Worm (Caenorhabditis elegans) whole organism, young adult: ENCODE data around the gene ZK177.11.

Source experiments
- B0336.3 ChIP-seq: fragments of 200-800 bp; sonication (Bioruptor generic); IDR thresholded peaks from 2 replicates; pipeline ENCODE4 v1.3.6; 2022; ENCODE audit warnings: missing genetic modification characterization, missing compliant biosample characterization
- D2030.7 ChIP-seq: fragments of 200-800 bp; sonication (Bioruptor generic); IDR thresholded peaks from 2 replicates; pipeline ENCODE4 v1.3.6; 2022; ENCODE audit warnings: missing genetic modification reagents, missing genetic modification characterization, missing compliant biosample characterization
- F22D6.2 ChIP-seq: sonication (generic microtip); optimal IDR thresholded peaks from 2 replicates; lab custom pipeline; 2016; ENCODE audit warnings: mild to moderate bottlenecking, missing genetic modification characterization, missing compliant biosample characterization
- F33H1.4 ChIP-seq: fragments of 200-800 bp; sonication (Bioruptor generic); IDR thresholded peaks from 2 replicates; pipeline ENCODE4 v1.3.6; 2022; ENCODE audit warnings: missing genetic modification reagents, missing genetic modification characterization, missing compliant biosample characterization
- F57A8.1 ChIP-seq: fragments of 200-800 bp; sonication (Bioruptor generic); optimal IDR thresholded peaks from 2 replicates; lab custom pipeline; 2018; ENCODE audit warnings: mild to moderate bottlenecking, missing genetic modification characterization, moderate library complexity, missing compliant biosample characterization
- T26A5.8 ChIP-seq: sonication (generic microtip); optimal IDR thresholded peaks from 2 replicates; lab custom pipeline; 2016; ENCODE audit warnings: missing genetic modification characterization, missing compliant biosample characterization
- attf-5 ChIP-seq: fragments of 200-800 bp; sonication (Bioruptor generic); optimal IDR thresholded peaks from 2 replicates; lab custom pipeline; 2018; ENCODE audit warnings: mild to moderate bottlenecking, missing genetic modification characterization, missing compliant biosample characterization
- cebp-2 ChIP-seq: fragments of 200-800 bp; sonication (Bioruptor generic); IDR thresholded peaks from 2 replicates; pipeline ENCODE4 v1.3.6; 2022; ENCODE audit warnings: missing genetic modification characterization, missing compliant biosample characterization
- ceh-100 ChIP-seq: fragments of 200-800 bp; sonication (Bioruptor generic); IDR thresholded peaks from 2 replicates; pipeline ENCODE4 v1.3.6; 2022; ENCODE audit warnings: missing genetic modification reagents, missing genetic modification characterization, missing compliant biosample characterization
- ceh-91 ChIP-seq: fragments of 200-800 bp; sonication (Bioruptor generic); IDR thresholded peaks from 2 replicates; pipeline ENCODE4 v1.3.6; 2022; ENCODE audit warnings: missing genetic modification reagents, missing genetic modification characterization, missing compliant biosample characterization
- dpff-1 ChIP-seq: sonication (generic microtip); optimal IDR thresholded peaks from 2 replicates; lab custom pipeline; 2017; ENCODE audit warnings: mild to moderate bottlenecking, missing genetic modification characterization, missing compliant biosample characterization
- efl-1 ChIP-seq: fragments of 150-350 bp; optimal IDR thresholded peaks from 2 replicates; lab custom pipeline; 2014; ENCODE audit warnings: missing biosample characterization, missing genetic modification reagents, missing genetic modification characterization
- egl-18 ChIP-seq: fragments of 200-800 bp; sonication (Bioruptor generic); IDR thresholded peaks from 2 replicates; pipeline ENCODE4 v1.3.6; 2022; ENCODE audit warnings: missing genetic modification reagents, missing genetic modification characterization, missing compliant biosample characterization
- ets-4 ChIP-seq: fragments of 200-800 bp; sonication (Bioruptor generic); optimal IDR thresholded peaks from 2 replicates; lab custom pipeline; 2018; ENCODE audit warnings: mild to moderate bottlenecking, missing genetic modification characterization, missing compliant biosample characterization
- fkh-3 ChIP-seq: sonication (generic microtip); optimal IDR thresholded peaks from 2 replicates; lab custom pipeline; 2016; ENCODE audit warnings: mild to moderate bottlenecking, missing genetic modification characterization, missing compliant biosample characterization
- hmg-1.2 ChIP-seq: fragments of 200-800 bp; sonication (Bioruptor generic); IDR thresholded peaks from 2 replicates; pipeline ENCODE4 v1.3.6; 2022; ENCODE audit warnings: missing genetic modification reagents, missing genetic modification characterization, missing compliant biosample characterization
- hsf-1 ChIP-seq: fragments of 200-800 bp; sonication (Bioruptor generic); IDR thresholded peaks from 2 replicates; pipeline ENCODE4 v1.3.6; 2022; ENCODE audit warnings: missing genetic modification reagents, missing genetic modification characterization, missing compliant biosample characterization
- let-526 ChIP-seq: fragments of 200-800 bp; sonication (Bioruptor generic); IDR thresholded peaks from 2 replicates; pipeline ENCODE4 v1.3.6; 2022; ENCODE audit warnings: missing genetic modification reagents, missing genetic modification characterization, missing compliant biosample characterization
- lin-35 ChIP-seq, 3 experiments: fragments of 150-350 bp in 2 of 3; sonication (generic microtip) in 1 of 3; optimal IDR thresholded peaks; 2 replicates each; lab custom pipeline; 2014 to 2018; ENCODE audit warnings: missing biosample characterization in 3 of 3, missing genetic modification characterization in 3 of 3, missing genetic modification reagents in 3 of 3
- lin-40 ChIP-seq: sonication (generic microtip); optimal IDR thresholded peaks from 2 replicates; lab custom pipeline; 2016; ENCODE audit warnings: missing genetic modification characterization, mild to moderate bottlenecking, missing compliant biosample characterization, missing genotype, missing genetic modification reagents
- lsl-1 ChIP-seq: fragments of 200-800 bp; sonication (Bioruptor generic); optimal IDR thresholded peaks from 2 replicates; lab custom pipeline; 2018; ENCODE audit warnings: mild to moderate bottlenecking, missing genetic modification characterization, moderate library complexity, missing compliant biosample characterization
- madf-10 ChIP-seq: sonication (generic microtip); optimal IDR thresholded peaks from 2 replicates; lab custom pipeline; 2016; ENCODE audit warnings: mild to moderate bottlenecking, missing genetic modification characterization, missing compliant biosample characterization
- madf-6 ChIP-seq: fragments of 200-800 bp; sonication (Bioruptor generic); IDR thresholded peaks from 2 replicates; pipeline ENCODE4 v1.3.6; 2022; ENCODE audit warnings: missing genetic modification reagents, missing genetic modification characterization, missing compliant biosample characterization
- madf-8 ChIP-seq: fragments of 200-800 bp; sonication (Bioruptor generic); conservative IDR thresholded peaks from 2 replicates; pipeline ENCODE4 v1.3.6; 2022; ENCODE audit warnings: missing genetic modification reagents, missing genetic modification characterization, missing compliant biosample characterization
- mcd-1 ChIP-seq: fragments of 200-800 bp; sonication (Bioruptor generic); IDR thresholded peaks from 2 replicates; pipeline ENCODE4 v1.3.6; 2022; ENCODE audit warnings: missing genetic modification reagents, missing genetic modification characterization, missing compliant biosample characterization
- mes-4 ChIP-seq: sonication (generic microtip); optimal IDR thresholded peaks from 2 replicates; lab custom pipeline; 2016; ENCODE audit warnings: missing genotype, missing genetic modification characterization, missing compliant biosample characterization
- nfya-1 ChIP-seq: sonication (generic microtip); optimal IDR thresholded peaks from 2 replicates; lab custom pipeline; 2017; ENCODE audit warnings: antibody characterized with exemption, missing compliant biosample characterization, missing genetic modification characterization, borderline replicate concordance; ENCODE audit not compliant: insufficient read depth
- nfyb-1 ChIP-seq: fragments of 200-800 bp; sonication (Bioruptor generic); IDR thresholded peaks from 2 replicates; pipeline ENCODE4 v1.3.6; 2022; ENCODE audit warnings: missing genetic modification reagents, missing genetic modification characterization, missing compliant biosample characterization
- nhr-179 ChIP-seq: sonication (generic microtip); optimal IDR thresholded peaks from 2 replicates; lab custom pipeline; 2016; ENCODE audit warnings: mild to moderate bottlenecking, missing genetic modification characterization, missing compliant biosample characterization
- repo-1 ChIP-seq: sonication (generic microtip); optimal IDR thresholded peaks from 2 replicates; lab custom pipeline; 2017; ENCODE audit warnings: mild to moderate bottlenecking, missing genetic modification characterization, missing compliant biosample characterization
- snpc-1.1 ChIP-seq: sonication (generic microtip); optimal IDR thresholded peaks from 2 replicates; lab custom pipeline; 2017; ENCODE audit warnings: missing genetic modification characterization, mild to moderate bottlenecking, missing compliant biosample characterization, antibody characterized with exemption, moderate library complexity, missing genotype, missing genetic modification reagents; ENCODE audit not compliant: insufficient read depth
- snpc-1.3 ChIP-seq: sonication (generic microtip); optimal IDR thresholded peaks from 2 replicates; lab custom pipeline; 2017; ENCODE audit warnings: missing genetic modification characterization, mild to moderate bottlenecking, missing compliant biosample characterization, antibody characterized with exemption, moderate library complexity, missing genotype, missing genetic modification reagents; ENCODE audit not compliant: insufficient read depth
- snpc-3.4 ChIP-seq: sonication (generic microtip); optimal IDR thresholded peaks from 2 replicates; lab custom pipeline; 2017; ENCODE audit warnings: missing genetic modification characterization, mild to moderate bottlenecking, missing compliant biosample characterization, antibody characterized with exemption, moderate library complexity, missing genotype, missing genetic modification reagents
- snpc-4 ChIP-seq, 5 experiments: fragments of 150-350 bp in 1 of 5; sonication (generic microtip) in 4 of 5; optimal IDR thresholded peaks; 2 replicates each; lab custom pipeline; 2014 to 2018; ENCODE audit warnings: missing genetic modification characterization in 5 of 5, missing biosample characterization in 3 of 5, antibody characterized with exemption in 2 of 5, mild to moderate bottlenecking in 2 of 5, missing compliant biosample characterization in 2 of 5, missing genotype in 2 of 5, moderate library complexity in 2 of 5, missing genetic modification reagents in 1 of 5
- sptf-2 ChIP-seq: fragments of 200-800 bp; sonication (Bioruptor generic); optimal IDR thresholded peaks from 2 replicates; lab custom pipeline; 2018; ENCODE audit warnings: mild to moderate bottlenecking, missing genetic modification characterization, missing compliant biosample characterization
- tbx-9 ChIP-seq: sonication (generic microtip); optimal IDR thresholded peaks from 2 replicates; lab custom pipeline; 2016; ENCODE audit warnings: borderline replicate concordance, missing genetic modification characterization, inconsistent platforms, missing compliant biosample characterization
- unc-62 ChIP-seq: fragments of 150-350 bp; optimal IDR thresholded peaks from 2 replicates; lab custom pipeline; 2014; ENCODE audit warnings: missing biosample characterization, missing genetic modification reagents, missing genetic modification characterization
- xnd-1 ChIP-seq: sonication (generic microtip); optimal IDR thresholded peaks from 2 replicates; lab custom pipeline; 2016; ENCODE audit warnings: missing genotype, missing genetic modification reagents, missing genetic modification characterization, missing compliant biosample characterization
- ztf-18 ChIP-seq: sonication (generic microtip); optimal IDR thresholded peaks from 2 replicates; lab custom pipeline; 2016; ENCODE audit warnings: missing genotype, mild to moderate bottlenecking, missing genetic modification characterization, missing compliant biosample characterization
- ztf-26 ChIP-seq: sonication (generic microtip); optimal IDR thresholded peaks from 2 replicates; lab custom pipeline; 2017; ENCODE audit warnings: missing genetic modification characterization, missing compliant biosample characterization

ZK177.11 gene

ce11 chrII:5500470-5500869 is 22.3 kb upstream of the ZK177.11 start, which contains the start of gene fzy-1:
fzy-1 (plus strand) TSS chrII:5500770.
- TF ChIP-seq unc-62 (GFP tag; lab: Kevin White, UChicago) (no peak), T26A5.8 (no peak), mcd-1 (GFP tag; lab: Robert Waterston, UW) (no peak), snpc-1.1 (no peak), hsf-1 (GFP tag; lab: Robert Waterston, UW) (no peak), hmg-1.2 (GFP tag; lab: Robert Waterston, UW) (no peak)

ce11 chrII:5500986-5501657 is 21.6 kb upstream of the ZK177.11 start, which contains the start of gene F12A10.8:
F12A10.8 (minus strand) TSS chrII:5501064.
- TF ChIP-seq ztf-26 (tag; lab: Kevin White, UChicago) (no peak), repo-1 (no peak), lin-35 (GFP tag; optimal IDR thresholded peaks at IDR 0.05; lab: Kevin White, UChicago) (peak in 1 of 3 experiments; percentile 60), dpff-1 (tag; lab: Kevin White, UChicago) (no peak), egl-18 (GFP tag; lab: Robert Waterston, UW) (no peak), lsl-1 (GFP tag; lab: Kevin White, UChicago) (peak; percentile 93), snpc-1.3 (peak; percentile 1), hmg-1.2 (GFP tag; lab: Robert Waterston, UW) (0 out of 2 replicates have a peak, but pooled peaks have one; percentile 8), F22D6.2 (no peak), madf-8 (GFP tag; lab: Robert Waterston, UW) (peak; percentile 67), snpc-3.4 (tag; lab: Kevin White, UChicago) (peak; percentile 13), F57A8.1 (GFP tag; lab: Kevin White, UChicago) (no peak), ceh-100 (GFP tag; lab: Robert Waterston, UW) (no peak), xnd-1 (tag; lab: Kevin White, UChicago) (peak; percentile 70), nhr-179 (tag; lab: Kevin White, UChicago) (no peak), snpc-4 (GFP tag; optimal IDR thresholded peaks at IDR 0.05; lab: Kevin White, UChicago) (peak; percentile 22), snpc-4 (tag; optimal IDR thresholded peaks at IDR 0.05; lab: Kevin White, UChicago) (no peak), attf-5 (GFP tag; lab: Kevin White, UChicago) (no peak), mcd-1 (GFP tag; lab: Robert Waterston, UW) (peak; percentile 46; the same call in 1 of the 2 replicates), D2030.7 (GFP tag; lab: Robert Waterston, UW) (peak; percentile 58; the same call in 1 of the 2 replicates), ceh-91 (GFP tag; lab: Robert Waterston, UW) (peak; percentile 67), F33H1.4 (peak; percentile 88), lin-40 (tag; lab: Kevin White, UChicago) (no peak), efl-1 (peak; percentile 80), madf-6 (GFP tag; lab: Robert Waterston, UW) (peak; percentile 87), ets-4 (GFP tag; lab: Kevin White, UChicago) (no peak), nfya-1 (no peak), cebp-2 (GFP tag; lab: Robert Waterston, UW) (no peak)

- no peak for TF ChIP-seq let-526
- no peak for TF ChIP-seq unc-62 (GFP tag; lab: Kevin White, UChicago)
- no peak for TF ChIP-seq B0336.3 (GFP tag; lab: Robert Waterston, UW)
- no peak for TF ChIP-seq ztf-18 (tag; lab: Kevin White, UChicago)
- TF ChIP-seq nfyb-1 (GFP tag; lab: Robert Waterston, UW), result no peak
- TF ChIP-seq mes-4 (tag; lab: Kevin White, UChicago), result no peak
- no peak for TF ChIP-seq madf-10
- no peak for TF ChIP-seq tbx-9 (tag; lab: Kevin White, UChicago)
- no peak for TF ChIP-seq fkh-3 (tag; lab: Kevin White, UChicago)
- TF ChIP-seq sptf-2 (GFP tag; lab: Kevin White, UChicago), result no peak
- no peak for TF ChIP-seq lin-35 (GFP tag; optimal IDR thresholded peaks at IDR 0.05; lab: Kevin White, UChicago)
- TF ChIP-seq madf-8 (GFP tag; lab: Robert Waterston, UW), result no peak
- TF ChIP-seq F57A8.1 (GFP tag; lab: Kevin White, UChicago), result no peak
- no peak for TF ChIP-seq F33H1.4
Measured at ce11 chrII:5503760-5504159, 19.0 kb upstream of the ZK177.11 start, which contains the start of gene cyp-44A1. cyp-44A1 (plus strand) TSS chrII:5504044.
